Worm (Caenorhabditis elegans): ENCODE results near the gene hyl-1.

DNA sequence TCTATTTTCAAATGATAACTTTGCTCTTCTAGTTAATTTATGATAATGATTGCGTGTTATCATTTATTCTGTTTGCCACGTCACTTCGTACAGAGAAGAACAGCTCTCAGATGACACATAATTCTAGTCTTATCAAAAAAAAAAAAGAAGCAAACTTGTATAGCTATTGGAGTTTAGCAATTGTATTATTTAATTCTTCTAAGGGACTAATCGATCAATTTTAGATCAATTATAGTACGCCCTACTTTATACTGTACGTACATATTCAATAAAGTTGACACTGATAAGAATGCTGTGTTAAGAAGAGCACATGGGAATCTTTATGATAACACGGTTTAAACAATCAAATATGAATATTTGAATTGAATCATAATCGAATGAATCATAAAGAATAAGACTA lies 3.3 kb downstream of the hyl-1 start:
- TF ChIP-seq unc-62 (GFP tag; optimal IDR thresholded peaks at IDR 0.05) (no peak), sma-9 (GFP tag; optimal IDR thresholded peaks at IDR 0.05) (peak; percentile 19), sma-9 (tag; optimal IDR thresholded peaks at IDR 0.05) (no peak), ztf-4 (tag; optimal IDR thresholded peaks at IDR 0.05) (no peak), nhr-11 (tag; optimal IDR thresholded peaks at IDR 0.05) (no peak), aly-2 (tag; optimal IDR thresholded peaks at IDR 0.05) (no peak), mdl-1 (tag; optimal IDR thresholded peaks at IDR 0.05) (no peak), ztf-11 (tag; optimal IDR thresholded peaks at IDR 0.05) (no peak), nhr-23 (tag; optimal IDR thresholded peaks at IDR 0.05) (no peak), lin-11 (tag; optimal IDR thresholded peaks at IDR 0.05) (no peak)
